Worm (Caenorhabditis elegans) whole organism, young adult: ENCODE measurements around the gene gly-6.

Experiments
- F33H1.4 ChIP-seq: fragments of 200-800 bp; sonication (Bioruptor generic); IDR thresholded peaks from 2 replicates; pipeline ENCODE4 v1.3.6; 2022; ENCODE audit warnings: missing genetic modification reagents, missing genetic modification characterization, missing compliant biosample characterization
- F55B11.4 ChIP-seq: sonication (generic microtip); optimal IDR thresholded peaks from 2 replicates; lab custom pipeline; 2016; ENCODE audit warnings: missing compliant biosample characterization, missing genetic modification characterization, borderline replicate concordance; ENCODE audit not compliant: insufficient read depth

DNA sequence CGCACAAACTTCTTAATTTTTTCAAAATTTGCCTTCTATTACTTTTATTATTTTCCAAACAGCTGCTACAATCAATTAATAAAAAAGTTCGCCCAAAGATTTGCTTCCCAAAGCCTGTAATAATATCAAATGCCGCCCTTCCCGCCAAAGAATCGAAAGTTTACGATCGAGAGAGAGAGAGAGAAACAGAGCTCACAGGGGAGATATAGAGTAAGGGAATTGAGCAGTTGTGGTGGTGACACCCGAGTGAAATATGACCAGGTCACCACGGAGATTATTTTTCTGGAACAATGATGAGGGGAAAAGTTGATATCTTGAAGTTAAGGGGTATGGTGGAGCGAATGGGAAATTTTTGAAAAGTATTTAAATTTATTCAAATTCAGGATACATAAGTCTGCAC is 28.9 kb upstream of the gly-6 start:
- TF ChIP-seq F33H1.4 (no peak), F55B11.4 (no peak)
